Worm (Caenorhabditis elegans) whole organism, L4 larva: ENCODE results near the gene ZK637.12.
A peak's percentile ranks its signal among the peaks of the same experiment; 100 is the strongest.

Experiments used
- F37D6.2 ChIP-seq: sonication (generic microtip); optimal IDR thresholded peaks from 2 replicates; lab custom pipeline; 2016; ENCODE audit warnings: mild to moderate bottlenecking, missing genetic modification characterization, missing compliant biosample characterization
- ZK337.2 ChIP-seq: fragments of 200-800 bp; sonication (Bioruptor generic); IDR thresholded peaks from 2 replicates; pipeline ENCODE4 v1.3.6; 2022; ENCODE audit warnings: missing genetic modification reagents, missing genetic modification characterization, missing compliant biosample characterization
- aly-2 ChIP-seq: sonication (generic microtip); optimal IDR thresholded peaks from 2 replicates; lab custom pipeline; 2018; ENCODE audit warnings: missing biosample characterization, missing genetic modification characterization
- ama-1 ChIP-seq: fragments of 150-350 bp; optimal IDR thresholded peaks from 2 replicates; lab custom pipeline; 2014; ENCODE audit warnings: inconsistent platforms, mixed read lengths
- ceh-44 ChIP-seq: fragments of 200-800 bp; sonication (Bioruptor generic); IDR thresholded peaks from 2 replicates; pipeline ENCODE4 v1.3.6; 2022; ENCODE audit warnings: missing genetic modification reagents, missing genetic modification characterization, missing compliant biosample characterization
- ceh-62 ChIP-seq: sonication (generic microtip); optimal IDR thresholded peaks from 2 replicates; lab custom pipeline; 2017; ENCODE audit warnings: missing biosample characterization, missing genetic modification characterization
- cey-2 ChIP-seq: sonication (generic microtip); optimal IDR thresholded peaks from 3 replicates; lab custom pipeline; 2017; ENCODE audit warnings: missing genetic modification characterization, mild to moderate bottlenecking, missing compliant biosample characterization, antibody characterized with exemption, borderline replicate concordance; ENCODE audit not compliant: insufficient read depth
- ctbp-1 ChIP-seq: fragments of 200-800 bp; sonication (Bioruptor generic); IDR thresholded peaks from 2 replicates; pipeline ENCODE4 v1.3.6; 2022; ENCODE audit warnings: missing genetic modification reagents, missing genetic modification characterization, missing compliant biosample characterization
- daf-16 ChIP-seq, 3 experiments: sonication (generic microtip); optimal IDR thresholded peaks; 2 replicates each; lab custom pipeline; 2016 to 2017; ENCODE audit warnings: missing genetic modification characterization in 3 of 3, missing genetic modification reagents in 3 of 3, mild to moderate bottlenecking in 2 of 3, missing compliant biosample characterization in 2 of 3, missing biosample characterization in 1 of 3, moderate library complexity in 1 of 3
- daf-8 ChIP-seq: fragments of 200-800 bp; sonication (Bioruptor generic); IDR thresholded peaks from 2 replicates; pipeline ENCODE4 v1.3.6; 2022; ENCODE audit warnings: missing genetic modification characterization, missing compliant biosample characterization
- dmd-8 ChIP-seq: fragments of 200-800 bp; sonication (Bioruptor generic); IDR thresholded peaks from 2 replicates; pipeline ENCODE4 v1.3.6; 2022; ENCODE audit warnings: missing genetic modification characterization, missing compliant biosample characterization
- dmd-9 ChIP-seq: fragments of 200-800 bp; sonication (Bioruptor generic); IDR thresholded peaks from 2 replicates; pipeline ENCODE4 v1.3.6; 2022; ENCODE audit warnings: missing genetic modification reagents, missing genetic modification characterization, missing compliant biosample characterization
- egl-27 ChIP-seq: sonication (generic microtip); optimal IDR thresholded peaks from 3 replicates; lab custom pipeline; 2017; ENCODE audit warnings: missing biosample characterization, missing genetic modification reagents, missing genetic modification characterization
- hmg-1.1 ChIP-seq: fragments of 200-800 bp; sonication (Bioruptor generic); IDR thresholded peaks from 2 replicates; pipeline ENCODE4 v1.3.6; 2022; ENCODE audit warnings: missing genetic modification reagents, missing genetic modification characterization, missing compliant biosample characterization
- jun-1 ChIP-seq: fragments of 150-350 bp; optimal IDR thresholded peaks from 2 replicates; lab custom pipeline; 2014; ENCODE audit warnings: missing biosample characterization, missing genetic modification reagents, missing genetic modification characterization
- lin-1 ChIP-seq: fragments of 200-800 bp; sonication (Bioruptor generic); IDR thresholded peaks from 2 replicates; pipeline ENCODE4 v1.3.6; 2022; ENCODE audit warnings: missing genetic modification reagents, missing genetic modification characterization, missing compliant biosample characterization
- lin-15B ChIP-seq: fragments of 150-350 bp; sonication (generic microtip); optimal IDR thresholded peaks from 3 replicates; lab custom pipeline; 2014; ENCODE audit warnings: missing biosample characterization, missing genetic modification characterization
- lin-29 ChIP-seq: fragments of 200-800 bp; sonication (Bioruptor generic); IDR thresholded peaks from 2 replicates; pipeline ENCODE4 v1.3.6; 2022; ENCODE audit warnings: missing genetic modification reagents, missing genetic modification characterization, missing compliant biosample characterization
- lsy-2 ChIP-seq, 2 experiments: fragments of 150-350 bp in 1 of 2; sonication (generic microtip) in 1 of 2; optimal IDR thresholded peaks; 2 replicates each; lab custom pipeline; 2014 to 2017; ENCODE audit warnings: missing biosample characterization in 2 of 2, missing genetic modification characterization in 2 of 2
- mdt-29 ChIP-seq: fragments of 200-800 bp; sonication (Bioruptor generic); IDR thresholded peaks from 2 replicates; pipeline ENCODE4 v1.3.6; 2022; ENCODE audit warnings: missing genetic modification reagents, missing genetic modification characterization, missing compliant biosample characterization
- nhr-10 ChIP-seq: fragments of 150-350 bp; optimal IDR thresholded peaks from 2 replicates; lab custom pipeline; 2014; ENCODE audit warnings: missing biosample characterization, missing genetic modification characterization
- nhr-237 ChIP-seq: sonication (generic microtip); optimal IDR thresholded peaks from 2 replicates; lab custom pipeline; 2017; ENCODE audit warnings: missing biosample characterization, missing genetic modification characterization
- nhr-41 ChIP-seq: fragments of 200-800 bp; sonication (Bioruptor generic); IDR thresholded peaks from 2 replicates; pipeline ENCODE4 v1.3.6; 2022; ENCODE audit warnings: missing genetic modification reagents, missing genetic modification characterization, missing compliant biosample characterization
- nhr-48 ChIP-seq: sonication (generic microtip); optimal IDR thresholded peaks from 2 replicates; lab custom pipeline; 2016; ENCODE audit warnings: mild to moderate bottlenecking, missing genetic modification characterization, missing compliant biosample characterization
- nhr-6 ChIP-seq: fragments of 150-350 bp; optimal IDR thresholded peaks from 2 replicates; lab custom pipeline; 2014; ENCODE audit warnings: missing biosample characterization, missing genetic modification characterization
- nhr-77 ChIP-seq: fragments of 150-350 bp; optimal IDR thresholded peaks from 2 replicates; lab custom pipeline; 2014; ENCODE audit warnings: missing biosample characterization, missing genetic modification characterization
- pha-4 ChIP-seq, 2 experiments: fragments of 150-350 bp in 1 of 2; fragments of 200-800 bp in 1 of 2; sonication (Bioruptor generic) in 1 of 2; IDR thresholded peaks in 1 of 2; optimal IDR thresholded peaks in 1 of 2; 2 replicates each; pipeline versions ENCODE4 v1.3.6 to Lab custom; 2014 to 2022; ENCODE audit warnings: missing genetic modification characterization in 2 of 2, missing genetic modification reagents in 2 of 2, missing biosample characterization in 1 of 2, missing compliant biosample characterization in 1 of 2
- php-3 ChIP-seq: fragments of 200-800 bp; sonication (Bioruptor generic); IDR thresholded peaks from 2 replicates; pipeline ENCODE4 v1.3.6; 2022; ENCODE audit warnings: missing genetic modification reagents, missing genetic modification characterization, missing compliant biosample characterization
- sdz-12 ChIP-seq: fragments of 200-800 bp; sonication (Bioruptor generic); optimal IDR thresholded peaks from 2 replicates; lab custom pipeline; 2018; ENCODE audit warnings: mild to moderate bottlenecking, missing genetic modification characterization, missing compliant biosample characterization
- skn-1 ChIP-seq: fragments of 150-350 bp; optimal IDR thresholded peaks from 2 replicates; lab custom pipeline; 2014; ENCODE audit warnings: missing biosample characterization, missing genetic modification characterization
- spr-1 ChIP-seq: sonication (generic microtip); optimal IDR thresholded peaks from 2 replicates; lab custom pipeline; 2016; ENCODE audit warnings: mild to moderate bottlenecking, missing genetic modification characterization, missing compliant biosample characterization
- tag-97 ChIP-seq: fragments of 200-800 bp; sonication (Bioruptor generic); IDR thresholded peaks from 2 replicates; pipeline ENCODE4 v1.3.6; 2022; ENCODE audit warnings: missing genetic modification characterization, missing compliant biosample characterization
- zfp-2 ChIP-seq: sonication (generic microtip); optimal IDR thresholded peaks from 2 replicates; lab custom pipeline; 2016; ENCODE audit warnings: mild to moderate bottlenecking, missing genetic modification characterization, missing compliant biosample characterization

The ZK637.12 gene

ce11 chrIII:8974835-8975234 lies 50.8 kb downstream of the ZK637.12 start (continued):
- TF ChIP-seq cey-2 (tag; lab: Kevin White, UChicago) = no peak
- TF ChIP-seq nhr-237 (tag; lab: Kevin White, UChicago) = no peak
- TF ChIP-seq mdt-29 (GFP tag; lab: Robert Waterston, UW) = no peak
- TF ChIP-seq hmg-1.1 (GFP tag; lab: Robert Waterston, UW) = no peak
- no peak for TF ChIP-seq ceh-44
- TF ChIP-seq nhr-10 = no peak
- TF ChIP-seq dmd-9 = no peak
- TF ChIP-seq ZK337.2 (GFP tag; lab: Robert Waterston, UW) = no peak
- TF ChIP-seq F37D6.2 (tag; lab: Kevin White, UChicago) = no peak
- no peak for TF ChIP-seq skn-1 (tag; lab: Kevin White, UChicago)
- TF ChIP-seq lin-29 (GFP tag; lab: Robert Waterston, UW) = no peak
- TF ChIP-seq lsy-2 (tag; optimal IDR thresholded peaks at IDR 0.05; lab: Kevin White, UChicago) = peak in 1 of 2 experiments; percentile 7
- TF ChIP-seq tag-97 (GFP tag; lab: Robert Waterston, UW) = no peak
- no peak for TF ChIP-seq nhr-77 (tag; lab: Kevin White, UChicago)
- TF ChIP-seq egl-27 (tag; lab: Kevin White, UChicago) = no peak
- no peak for TF ChIP-seq lin-15B
- no peak for TF ChIP-seq sdz-12 (GFP tag; lab: Kevin White, UChicago)
- no peak for TF ChIP-seq dmd-8
- no peak for TF ChIP-seq lin-1 (GFP tag; lab: Robert Waterston, UW)
- TF ChIP-seq nhr-6 (tag; lab: Kevin White, UChicago) = no peak
- no peak for TF ChIP-seq nhr-41 (GFP tag; lab: Robert Waterston, UW)
- peak; percentile 33; the same call in 1 of the 2 replicates for TF ChIP-seq pha-4 (GFP tag; IDR thresholded peaks at IDR 0.05; lab: Robert Waterston, UW)
- no peak for TF ChIP-seq pha-4 (tag; optimal IDR thresholded peaks at IDR 0.05; lab: Kevin White, UChicago)
- no peak for TF ChIP-seq daf-16 (GFP tag; optimal IDR thresholded peaks at IDR 0.05; lab: Kevin White, UChicago)
- TF ChIP-seq daf-16 (tag; optimal IDR thresholded peaks at IDR 0.05; lab: Kevin White, UChicago) = no peak
- no peak for TF ChIP-seq ceh-62 (tag; lab: Kevin White, UChicago)
- peak; percentile 22; the same call in 1 of the 2 replicates for TF ChIP-seq ctbp-1 (GFP tag; lab: Robert Waterston, UW)
- no peak for TF ChIP-seq jun-1 (tag; lab: Kevin White, UChicago)
- no peak for TF ChIP-seq php-3
- TF ChIP-seq aly-2 = no peak
- peak; percentile 50 for TF ChIP-seq spr-1 (tag; lab: Kevin White, UChicago)
- TF ChIP-seq zfp-2 (tag; lab: Kevin White, UChicago) = no peak
- no peak for TF ChIP-seq ama-1 (lab: Kevin White, UChicago)
- TF ChIP-seq daf-8 (GFP tag; lab: Robert Waterston, UW) = no peak
- peak; percentile 5 for TF ChIP-seq nhr-48
